Worm (Caenorhabditis elegans) whole organism, L2 larva: ENCODE measurements around the gene C45B11.2.
A peak's percentile ranks its signal among the peaks of the same experiment; 100 is the strongest.

Experiments
- C34F6.9 ChIP-seq: fragments of 150-350 bp; optimal IDR thresholded peaks from 2 replicates; lab custom pipeline; 2014; ENCODE audit warnings: missing biosample characterization, missing genetic modification characterization
- F13H6.1 ChIP-seq: sonication (generic microtip); optimal IDR thresholded peaks from 2 replicates; lab custom pipeline; 2016; ENCODE audit warnings: missing genetic modification characterization, missing compliant biosample characterization
- R02D3.7 ChIP-seq: fragments of 150-350 bp; optimal IDR thresholded peaks from 2 replicates; lab custom pipeline; 2014; ENCODE audit warnings: missing biosample characterization, missing genetic modification characterization
- ZK546.5 ChIP-seq: sonication (generic microtip); optimal IDR thresholded peaks from 2 replicates; lab custom pipeline; 2017; ENCODE audit warnings: missing biosample characterization, missing genetic modification characterization
- alr-1 ChIP-seq: fragments of 150-350 bp; optimal IDR thresholded peaks from 2 replicates; lab custom pipeline; 2014; ENCODE audit warnings: missing biosample characterization, missing genetic modification characterization
- aly-2 ChIP-seq: fragments of 150-350 bp; optimal IDR thresholded peaks from 2 replicates; lab custom pipeline; 2014; ENCODE audit warnings: missing biosample characterization, missing genetic modification characterization
- ama-1 ChIP-seq: fragments of 150-350 bp; optimal IDR thresholded peaks from 2 replicates; lab custom pipeline; 2018; ENCODE audit warnings: inconsistent platforms
- blmp-1 ChIP-seq: sonication (generic microtip); optimal IDR thresholded peaks from 2 replicates; lab custom pipeline; 2017; ENCODE audit warnings: missing genetic modification characterization, mild to moderate bottlenecking, missing compliant biosample characterization, antibody characterized with exemption, moderate library complexity; ENCODE audit not compliant: insufficient read depth
- ceh-16 ChIP-seq: fragments of 150-350 bp; optimal IDR thresholded peaks from 2 replicates; lab custom pipeline; 2014; ENCODE audit warnings: missing biosample characterization, missing genetic modification characterization
- ceh-82 ChIP-seq: fragments of 150-350 bp; optimal IDR thresholded peaks from 2 replicates; lab custom pipeline; 2014; ENCODE audit warnings: missing biosample characterization, missing genetic modification characterization
- crh-2 ChIP-seq: sonication (generic microtip); optimal IDR thresholded peaks from 2 replicates; lab custom pipeline; 2017; ENCODE audit warnings: missing biosample characterization, missing genetic modification characterization
- dmd-4 ChIP-seq: sonication (generic microtip); optimal IDR thresholded peaks from 2 replicates; lab custom pipeline; 2017; ENCODE audit warnings: missing biosample characterization, missing genetic modification characterization
- egl-27 ChIP-seq: sonication (generic microtip); optimal IDR thresholded peaks from 3 replicates; lab custom pipeline; 2017; ENCODE audit warnings: missing biosample characterization, missing genetic modification reagents, missing genetic modification characterization
- elt-1 ChIP-seq: fragments of 150-350 bp; optimal IDR thresholded peaks from 2 replicates; lab custom pipeline; 2014; ENCODE audit warnings: missing biosample characterization, missing genetic modification characterization
- elt-3 ChIP-seq: sonication (generic microtip); optimal IDR thresholded peaks from 2 replicates; lab custom pipeline; 2017; ENCODE audit warnings: missing biosample characterization, missing genetic modification characterization
- fos-1 ChIP-seq: fragments of 150-350 bp; optimal IDR thresholded peaks from 2 replicates; lab custom pipeline; 2014; ENCODE audit warnings: missing biosample characterization, missing genetic modification characterization
- lin-13 ChIP-seq: fragments of 150-350 bp; optimal IDR thresholded peaks from 2 replicates; lab custom pipeline; 2014; ENCODE audit warnings: missing biosample characterization, missing genetic modification reagents, missing genetic modification characterization
- lin-39 ChIP-seq: fragments of 150-350 bp; optimal IDR thresholded peaks from 2 replicates; lab custom pipeline; 2014; ENCODE audit warnings: missing biosample characterization, missing genetic modification reagents, missing genetic modification characterization
- lsy-2 ChIP-seq, 2 experiments: fragments of 150-350 bp in 1 of 2; sonication (generic microtip) in 1 of 2; optimal IDR thresholded peaks; 2 replicates each; lab custom pipeline; 2014 to 2017; ENCODE audit warnings: missing biosample characterization in 2 of 2, missing genetic modification characterization in 2 of 2
- mab-5 ChIP-seq: fragments of 150-350 bp; optimal IDR thresholded peaks from 2 replicates; lab custom pipeline; 2014; ENCODE audit warnings: missing biosample characterization, missing genetic modification characterization
- mbf-1 ChIP-seq: sonication (generic microtip); optimal IDR thresholded peaks from 2 replicates; lab custom pipeline; 2017; ENCODE audit warnings: missing biosample characterization, missing genetic modification characterization
- mdl-1 ChIP-seq, 2 experiments: fragments of 150-350 bp in 1 of 2; sonication (generic microtip) in 1 of 2; optimal IDR thresholded peaks; 2 replicates each; lab custom pipeline; 2017; ENCODE audit warnings: missing biosample characterization in 2 of 2, missing genetic modification characterization in 2 of 2
- nhr-10 ChIP-seq: sonication (generic microtip); optimal IDR thresholded peaks from 2 replicates; lab custom pipeline; 2017; ENCODE audit warnings: missing biosample characterization, missing genetic modification characterization
- nhr-11 ChIP-seq: fragments of 150-350 bp; optimal IDR thresholded peaks from 2 replicates; lab custom pipeline; 2014; ENCODE audit warnings: missing biosample characterization, missing genetic modification characterization
- nhr-12 ChIP-seq: fragments of 150-350 bp; optimal IDR thresholded peaks from 2 replicates; lab custom pipeline; 2014; ENCODE audit warnings: missing biosample characterization, missing genetic modification characterization
- nhr-129 ChIP-seq: fragments of 150-350 bp; optimal IDR thresholded peaks from 2 replicates; lab custom pipeline; 2014; ENCODE audit warnings: missing biosample characterization, missing genetic modification characterization
- nhr-21 ChIP-seq: fragments of 150-350 bp; optimal IDR thresholded peaks from 2 replicates; lab custom pipeline; 2014; ENCODE audit warnings: missing biosample characterization, missing genetic modification characterization
- nhr-23 ChIP-seq: fragments of 150-350 bp; optimal IDR thresholded peaks from 2 replicates; lab custom pipeline; 2014; ENCODE audit warnings: missing biosample characterization, missing genetic modification reagents, missing genetic modification characterization
- nhr-237 ChIP-seq: fragments of 150-350 bp; optimal IDR thresholded peaks from 2 replicates; lab custom pipeline; 2014; ENCODE audit warnings: missing biosample characterization, missing genetic modification characterization
- nhr-25 ChIP-seq: fragments of 150-350 bp; sonication (generic microtip); optimal IDR thresholded peaks from 3 replicates; lab custom pipeline; 2014; ENCODE audit warnings: missing biosample characterization, missing genetic modification characterization
- nhr-6 ChIP-seq: fragments of 150-350 bp; optimal IDR thresholded peaks from 2 replicates; lab custom pipeline; 2014; ENCODE audit warnings: missing biosample characterization, missing genetic modification characterization
- nhr-77 ChIP-seq: fragments of 150-350 bp; optimal IDR thresholded peaks from 2 replicates; lab custom pipeline; 2014; ENCODE audit warnings: missing biosample characterization, missing genetic modification characterization
- sem-4 ChIP-seq: fragments of 150-350 bp; optimal IDR thresholded peaks from 2 replicates; lab custom pipeline; 2014; ENCODE audit warnings: missing biosample characterization, missing genetic modification reagents, missing genetic modification characterization
- skn-1 ChIP-seq: sonication (generic microtip); optimal IDR thresholded peaks from 2 replicates; lab custom pipeline; 2017; ENCODE audit warnings: missing biosample characterization, missing genetic modification characterization
- sma-3 ChIP-seq: sonication (generic microtip); optimal IDR thresholded peaks from 2 replicates; lab custom pipeline; 2016; ENCODE audit warnings: missing genetic modification reagents, missing genetic modification characterization, missing compliant biosample characterization
- sma-9 ChIP-seq, 2 experiments: fragments of 150-350 bp in 1 of 2; sonication (generic microtip) in 1 of 2; optimal IDR thresholded peaks; 2 replicates each; lab custom pipeline; 2014 to 2016; ENCODE audit warnings: missing genetic modification characterization in 2 of 2, mild to moderate bottlenecking in 1 of 2, missing biosample characterization in 1 of 2, missing compliant biosample characterization in 1 of 2, missing genetic modification reagents in 1 of 2, moderate library complexity in 1 of 2
- snpc-4 ChIP-seq: fragments of 150-350 bp; optimal IDR thresholded peaks from 2 replicates; lab custom pipeline; 2014; ENCODE audit warnings: missing biosample characterization, missing genetic modification characterization
- unc-62 ChIP-seq: fragments of 150-350 bp; optimal IDR thresholded peaks from 2 replicates; lab custom pipeline; 2014; ENCODE audit warnings: missing biosample characterization, missing genetic modification reagents, missing genetic modification characterization
- zag-1 ChIP-seq: fragments of 150-350 bp; optimal IDR thresholded peaks from 2 replicates; lab custom pipeline; 2014; ENCODE audit warnings: missing biosample characterization, missing genetic modification characterization
- ztf-1 ChIP-seq: fragments of 200-800 bp; sonication (Bioruptor generic); conservative IDR thresholded peaks from 2 replicates; pipeline ENCODE4 v1.3.6; 2022; ENCODE audit warnings: missing genetic modification characterization, missing compliant biosample characterization
- ztf-4 ChIP-seq: fragments of 150-350 bp; optimal IDR thresholded peaks from 2 replicates; lab custom pipeline; 2014; ENCODE audit warnings: missing biosample characterization, missing genetic modification characterization

Gene C45B11.2

ce11 chrV:11082475-11082874, 40.0 kb downstream of the C45B11.2 start:
- TF ChIP-seq ztf-1 (GFP tag; lab: Robert Waterston, UW) (no peak), elt-3 (tag; lab: Kevin White, UChicago) (no peak), alr-1 (tag; lab: Kevin White, UChicago) (no peak), fos-1 (tag; lab: Kevin White, UChicago) (no peak), lin-13 (GFP tag; lab: Kevin White, UChicago) (peak; percentile 21), lsy-2 (tag; optimal IDR thresholded peaks at IDR 0.05; lab: Kevin White, UChicago) (peak; percentile 14 to 48), nhr-12 (tag; lab: Kevin White, UChicago) (no peak), crh-2 (tag; lab: Kevin White, UChicago) (peak; percentile 14), mab-5 (tag; lab: Kevin White, UChicago) (no peak), egl-27 (tag; lab: Kevin White, UChicago) (no peak), sma-9 (GFP tag; optimal IDR thresholded peaks at IDR 0.05; lab: Kevin White, UChicago) (peak; percentile 81), sma-9 (tag; optimal IDR thresholded peaks at IDR 0.05; lab: Kevin White, UChicago) (no peak), ztf-4 (peak; percentile 79), nhr-23 (tag; lab: Kevin White, UChicago) (no peak), mbf-1 (tag; lab: Kevin White, UChicago) (no peak), sma-3 (GFP tag; lab: Kevin White, UChicago) (peak; percentile 73), nhr-10 (tag; lab: Kevin White, UChicago) (no peak), lin-39 (tag; lab: Kevin White, UChicago) (no peak), aly-2 (tag; lab: Kevin White, UChicago) (no peak), unc-62 (GFP tag; lab: Kevin White, UChicago) (no peak), blmp-1 (tag; lab: Kevin White, UChicago) (no peak), nhr-129 (tag; lab: Kevin White, UChicago) (peak; percentile 78), nhr-25 (no peak), sem-4 (peak; percentile 33), ceh-16 (tag; lab: Kevin White, UChicago) (no peak), nhr-11 (tag; lab: Kevin White, UChicago) (no peak), nhr-77 (tag; lab: Kevin White, UChicago) (no peak), snpc-4 (tag; lab: Kevin White, UChicago) (no peak), nhr-21 (no peak), dmd-4 (tag; lab: Kevin White, UChicago) (no peak), F13H6.1 (tag; lab: Kevin White, UChicago) (peak; percentile 86), ZK546.5 (tag; lab: Kevin White, UChicago) (no peak), nhr-6 (tag; lab: Kevin White, UChicago) (peak; percentile 68), C34F6.9 (tag; lab: Kevin White, UChicago) (peak; percentile 14), ama-1 (lab: Kevin White, UChicago) (peak; percentile 38), R02D3.7 (no peak), skn-1 (no peak), zag-1 (tag; lab: Kevin White, UChicago) (no peak), ceh-82 (tag; lab: Kevin White, UChicago) (no peak)

ce11 chrV:11082964-11083363, 40.5 kb downstream of the C45B11.2 start:
- TF ChIP-seq alr-1 (tag; lab: Kevin White, UChicago) (no peak), egl-27 (tag; lab: Kevin White, UChicago) (no peak), ztf-4 (no peak), fos-1 (tag; lab: Kevin White, UChicago) (no peak), nhr-237 (tag; lab: Kevin White, UChicago) (no peak), skn-1 (no peak), nhr-21 (no peak), ceh-82 (tag; lab: Kevin White, UChicago) (no peak), elt-1 (tag; lab: Kevin White, UChicago) (no peak), elt-3 (tag; lab: Kevin White, UChicago) (no peak), lsy-2 (tag; optimal IDR thresholded peaks at IDR 0.05; lab: Kevin White, UChicago) (no peak), mbf-1 (tag; lab: Kevin White, UChicago) (no peak), sma-9 (GFP tag; optimal IDR thresholded peaks at IDR 0.05; lab: Kevin White, UChicago) (no peak), sma-9 (tag; optimal IDR thresholded peaks at IDR 0.05; lab: Kevin White, UChicago) (no peak), lin-39 (tag; lab: Kevin White, UChicago) (no peak), mdl-1 (tag; optimal IDR thresholded peaks at IDR 0.05; lab: Kevin White, UChicago) (no peak), nhr-25 (no peak), crh-2 (tag; lab: Kevin White, UChicago) (no peak), sma-3 (GFP tag; lab: Kevin White, UChicago) (no peak), nhr-129 (tag; lab: Kevin White, UChicago) (no peak)
